Fruit fly (Drosophila melanogaster) whole organism, embryonic: ENCODE measurements around the gene Schip1.
A peak's percentile ranks its signal among the peaks of the same experiment; 100 is the strongest.

Experiments used
- Abd-B ChIP-seq: fragments of 200-800 bp; sonication (Bioruptor generic); optimal IDR thresholded peaks from 2 replicates; lab custom pipeline; 2018; ENCODE audit warnings: missing biosample characterization, mild to moderate bottlenecking, missing genetic modification characterization, moderate library complexity
- C15 ChIP-seq: fragments of 200-800 bp; sonication (Bioruptor generic); IDR thresholded peaks from 3 replicates; pipeline ENCODE4 v1.3.6; 2022; ENCODE audit warnings: missing biosample characterization, missing genetic modification characterization
- CG10565 ChIP-seq: fragments of 200-800 bp; sonication (Bioruptor generic); optimal IDR thresholded peaks from 3 replicates; lab custom pipeline; 2016; ENCODE audit warnings: missing biosample characterization, mild to moderate bottlenecking, missing genetic modification characterization
- CG12071 ChIP-seq: fragments of 200-800 bp; sonication (Bioruptor generic); optimal IDR thresholded peaks from 3 replicates; lab custom pipeline; 2018; ENCODE audit warnings: missing biosample characterization, mild to moderate bottlenecking, missing genetic modification characterization
- CG12659 ChIP-seq: fragments of 200-800 bp; sonication (Bioruptor generic); optimal IDR thresholded peaks from 3 replicates; lab custom pipeline; 2017; ENCODE audit warnings: mild to moderate bottlenecking, missing biosample characterization, missing genetic modification reagents, missing genetic modification characterization
- CG12942 ChIP-seq: fragments of 200-800 bp; sonication (Bioruptor generic); optimal IDR thresholded peaks from 3 replicates; lab custom pipeline; 2016; ENCODE audit warnings: missing biosample characterization, missing genetic modification characterization
- CG14710 ChIP-seq: fragments of 200-800 bp; sonication (Bioruptor generic); optimal IDR thresholded peaks from 3 replicates; lab custom pipeline; 2019; ENCODE audit warnings: missing biosample characterization, mild to moderate bottlenecking, missing genetic modification characterization, moderate library complexity
- CG15011 ChIP-seq: fragments of 200-800 bp; sonication (Bioruptor generic); optimal IDR thresholded peaks from 3 replicates; lab custom pipeline; 2018; ENCODE audit warnings: missing biosample characterization, mild to moderate bottlenecking, missing genetic modification characterization
- CG15696 ChIP-seq: fragments of 200-800 bp; sonication (Bioruptor generic); optimal IDR thresholded peaks from 2 replicates; lab custom pipeline; 2019; ENCODE audit warnings: missing biosample characterization, mild to moderate bottlenecking, missing genetic modification characterization, moderate library complexity
- CG1602 ChIP-seq: fragments of 200-800 bp; sonication (Bioruptor generic); optimal IDR thresholded peaks from 3 replicates; lab custom pipeline; 2016; ENCODE audit warnings: missing biosample characterization, missing genetic modification characterization
- CG17328 ChIP-seq: fragments of 200-800 bp; sonication (Bioruptor generic); IDR thresholded peaks from 2 replicates; pipeline ENCODE4 v1.3.6; 2022; ENCODE audit warnings: missing biosample characterization, missing genetic modification characterization
- CG17359 ChIP-seq: fragments of 200-800 bp; sonication (Bioruptor generic); optimal IDR thresholded peaks from 3 replicates; lab custom pipeline; 2018; ENCODE audit warnings: missing biosample characterization, mild to moderate bottlenecking, missing genetic modification characterization, moderate library complexity
- CG17612 ChIP-seq: fragments of 200-800 bp; sonication (Bioruptor generic); IDR thresholded peaks from 2 replicates; pipeline ENCODE4 v1.3.6; 2022; ENCODE audit warnings: missing biosample characterization, missing genetic modification characterization
- CG18262 ChIP-seq: fragments of 200-800 bp; optimal IDR thresholded peaks from 3 replicates; lab custom pipeline; 2019; ENCODE audit warnings: missing biosample characterization, mild to moderate bottlenecking, missing genetic modification characterization, moderate library complexity
- CG2202 ChIP-seq: fragments of 200-800 bp; sonication (Bioruptor generic); optimal IDR thresholded peaks from 2 replicates; lab custom pipeline; 2018; ENCODE audit warnings: missing biosample characterization, mild to moderate bottlenecking, missing genetic modification characterization
- CG31365 ChIP-seq: fragments of 200-800 bp; sonication (Bioruptor generic); optimal IDR thresholded peaks from 2 replicates; lab custom pipeline; 2018; ENCODE audit warnings: missing biosample characterization, mild to moderate bottlenecking, missing genetic modification characterization
- CG32532 ChIP-seq: fragments of 200-800 bp; sonication (Bioruptor generic); IDR thresholded peaks from 2 replicates; pipeline ENCODE4 v1.3.6; 2022; ENCODE audit warnings: missing biosample characterization, missing genetic modification characterization
- CG32772 ChIP-seq: fragments of 200-800 bp; sonication (Bioruptor generic); IDR thresholded peaks from 2 replicates; pipeline ENCODE4 v1.3.6; 2022; ENCODE audit warnings: missing biosample characterization, missing genetic modification characterization
- CG33213 ChIP-seq: fragments of 200-800 bp; sonication (Bioruptor generic); optimal IDR thresholded peaks from 3 replicates; lab custom pipeline; 2016; ENCODE audit warnings: missing biosample characterization, missing genetic modification characterization
- CG3838 ChIP-seq: fragments of 200-800 bp; sonication (Bioruptor generic); optimal IDR thresholded peaks from 3 replicates; lab custom pipeline; 2016; ENCODE audit warnings: missing biosample characterization, missing genetic modification characterization
- CG6683 ChIP-seq: fragments of 200-800 bp; sonication (Bioruptor generic); optimal IDR thresholded peaks from 2 replicates; lab custom pipeline; 2017; ENCODE audit warnings: missing biosample characterization, mild to moderate bottlenecking, missing genetic modification characterization, missing genetic modification reagents
- CG6854 ChIP-seq: fragments of 200-800 bp; sonication (Bioruptor generic); optimal IDR thresholded peaks from 3 replicates; lab custom pipeline; 2017; ENCODE audit warnings: missing biosample characterization, mild to moderate bottlenecking, missing genetic modification characterization
- CG7745 ChIP-seq: fragments of 200-800 bp; sonication (Bioruptor generic); optimal IDR thresholded peaks from 2 replicates; lab custom pipeline; 2018; ENCODE audit warnings: missing biosample characterization, mild to moderate bottlenecking, missing genetic modification characterization, moderate library complexity
- CG8281 ChIP-seq: fragments of 200-800 bp; sonication (Bioruptor generic); optimal IDR thresholded peaks from 2 replicates; lab custom pipeline; 2018; ENCODE audit warnings: missing biosample characterization, mild to moderate bottlenecking, missing genetic modification characterization, moderate library complexity
- CG8290 ChIP-seq, 3 experiments: fragments of 200-800 bp; sonication (Bioruptor generic); optimal IDR thresholded peaks; 2 replicates each; lab custom pipeline; 2016 to 2019; ENCODE audit warnings: missing biosample characterization in 3 of 3, missing genetic modification characterization in 3 of 3, mild to moderate bottlenecking in 2 of 3, moderate library complexity in 1 of 3
- Dfd ChIP-seq, 2 experiments: fragments of >200 bp; optimal IDR thresholded peaks; 2 replicates each; lab custom pipeline; 2017; ENCODE audit warnings: missing biosample characterization in 2 of 2, missing genetic modification characterization in 2 of 2
- Dip3 ChIP-seq: fragments of 200-800 bp; sonication (Bioruptor generic); optimal IDR thresholded peaks from 3 replicates; lab custom pipeline; 2016; ENCODE audit warnings: missing biosample characterization, missing genetic modification characterization
- Fer2 ChIP-seq: fragments of 200-800 bp; sonication (Bioruptor generic); optimal IDR thresholded peaks from 2 replicates; lab custom pipeline; 2018; ENCODE audit warnings: missing biosample characterization, mild to moderate bottlenecking, missing genetic modification characterization, moderate library complexity
- Gug ChIP-seq: fragments of 200-800 bp; sonication (Bioruptor generic); IDR thresholded peaks from 4 replicates; pipeline ENCODE4 v1.3.6; 2022; ENCODE audit warnings: missing biosample characterization, missing genetic modification characterization
- MESR4 ChIP-seq: fragments of 200-800 bp; sonication (Bioruptor generic); optimal IDR thresholded peaks from 2 replicates; lab custom pipeline; 2018; ENCODE audit warnings: missing biosample characterization, mild to moderate bottlenecking, missing genetic modification characterization, moderate library complexity
- MTF-1 ChIP-seq: fragments of 200-800 bp; sonication (Bioruptor generic); optimal IDR thresholded peaks from 2 replicates; lab custom pipeline; 2018; ENCODE audit warnings: missing biosample characterization, mild to moderate bottlenecking, missing genetic modification characterization, borderline replicate concordance
- Mad ChIP-seq: fragments of 200-800 bp; sonication (Bioruptor generic); optimal IDR thresholded peaks from 2 replicates; lab custom pipeline; 2016; ENCODE audit warnings: missing biosample characterization, missing genetic modification characterization
- Taf1 ChIP-seq: fragments of 200-800 bp; sonication (Bioruptor generic); IDR thresholded peaks from 2 replicates; pipeline ENCODE4 v1.3.6; 2022; ENCODE audit warnings: missing biosample characterization, missing genetic modification characterization
- Xrp1 ChIP-seq: fragments of 200-800 bp; sonication (Bioruptor generic); IDR thresholded peaks from 2 replicates; pipeline ENCODE4 v1.3.6; 2022; ENCODE audit warnings: missing biosample characterization, missing genetic modification characterization
- amos ChIP-seq: fragments of 200-800 bp; sonication (Bioruptor generic); IDR thresholded peaks from 2 replicates; pipeline ENCODE4 v1.3.6; 2022; ENCODE audit warnings: missing biosample characterization, missing genetic modification characterization; ENCODE audit not compliant: partially characterized antibody
- ase ChIP-seq: fragments of 200-800 bp; sonication (Bioruptor generic); IDR thresholded peaks from 3 replicates; pipeline ENCODE4 v1.3.6; 2022; ENCODE audit warnings: missing biosample characterization, missing genetic modification characterization
- bbx ChIP-seq: fragments of 200-800 bp; sonication (Bioruptor generic); IDR thresholded peaks from 2 replicates; pipeline ENCODE4 v1.3.6; 2022; ENCODE audit warnings: missing biosample characterization, missing genetic modification characterization; ENCODE audit not compliant: partially characterized antibody
- ci ChIP-seq: fragments of 200-800 bp; sonication (Bioruptor generic); IDR thresholded peaks from 3 replicates; pipeline ENCODE4 v1.3.6; 2022; ENCODE audit warnings: missing biosample characterization, missing genetic modification characterization
- dati ChIP-seq: fragments of 200-800 bp; sonication (Bioruptor generic); IDR thresholded peaks from 2 replicates; pipeline ENCODE4 v1.3.6; 2022; ENCODE audit warnings: missing biosample characterization, missing genetic modification characterization
- eyg ChIP-seq: fragments of 200-800 bp; sonication (Bioruptor generic); optimal IDR thresholded peaks from 3 replicates; lab custom pipeline; 2016; ENCODE audit warnings: missing biosample characterization, missing genetic modification characterization
- h ChIP-seq: fragments of >200 bp; optimal IDR thresholded peaks from 2 replicates; lab custom pipeline; 2017
- her ChIP-seq: fragments of 200-800 bp; sonication (Bioruptor generic); optimal IDR thresholded peaks from 2 replicates; lab custom pipeline; 2016; ENCODE audit warnings: missing biosample characterization, missing genetic modification characterization
- jigr1 ChIP-seq: fragments of 200-800 bp; sonication (Bioruptor generic); IDR thresholded peaks from 3 replicates; pipeline ENCODE4 v1.3.6; 2022; ENCODE audit warnings: missing biosample characterization, missing genetic modification characterization
- kni ChIP-seq: fragments of 200-800 bp; sonication (Bioruptor generic); optimal IDR thresholded peaks from 3 replicates; lab custom pipeline; 2017; ENCODE audit warnings: mild to moderate bottlenecking, missing biosample characterization, missing genetic modification reagents, missing genetic modification characterization
- knrl ChIP-seq: fragments of 200-800 bp; sonication (Bioruptor generic); IDR thresholded peaks from 3 replicates; pipeline ENCODE4 v1.3.6; 2022; ENCODE audit warnings: missing biosample characterization, missing genetic modification characterization; ENCODE audit not compliant: partially characterized antibody
- nerfin-2 ChIP-seq: fragments of 200-800 bp; sonication (Bioruptor generic); IDR thresholded peaks from 2 replicates; pipeline ENCODE4 v1.3.6; 2022; ENCODE audit warnings: missing biosample characterization, missing genetic modification characterization; ENCODE audit not compliant: partially characterized antibody
- pfk ChIP-seq: fragments of 200-800 bp; sonication (Bioruptor generic); optimal IDR thresholded peaks from 2 replicates; lab custom pipeline; 2018; ENCODE audit warnings: missing biosample characterization, mild to moderate bottlenecking, missing genetic modification characterization, moderate library complexity
- stc ChIP-seq: fragments of 200-800 bp; sonication (Bioruptor generic); IDR thresholded peaks from 2 replicates; pipeline ENCODE4 v1.3.6; 2022; ENCODE audit warnings: missing biosample characterization, missing genetic modification characterization
- trh ChIP-seq: fragments of 200-800 bp; sonication (Bioruptor generic); optimal IDR thresholded peaks from 2 replicates; lab custom pipeline; 2016; ENCODE audit warnings: missing biosample characterization, missing genetic modification characterization

Gene Schip1

dm6 chr2L:10375464-10376236 lies 44.7 kb upstream of the Schip1 start, which contains the start of the genes CG33303 and dpr19 (continued):
- no peak; the same call in 1 of the 2 replicates for TF ChIP-seq amos (GFP tag; lab: Robert Waterston, UW)
- TF ChIP-seq h, result no peak
- TF ChIP-seq CG31365 (tag; lab: Kevin White, UChicago), result no peak
- no peak for TF ChIP-seq CG17612 (GFP tag; lab: Robert Waterston, UW)
- TF ChIP-seq eyg (GFP tag; lab: Kevin White, UChicago), result no peak
- no peak for TF ChIP-seq kni (GFP tag; lab: Kevin White, UChicago)
- TF ChIP-seq CG10565 (GFP tag; lab: Kevin White, UChicago), result no peak
- no peak for TF ChIP-seq knrl
- TF ChIP-seq CG12071 (GFP tag; lab: Kevin White, UChicago), result no peak
- TF ChIP-seq CG12659, result peak; percentile 86
- peak; percentile 73; the same call in 2 of the 3 replicates for TF ChIP-seq ci (GFP tag; lab: Robert Waterston, UW)
- TF ChIP-seq trh (GFP tag; lab: Kevin White, UChicago), result peak; percentile 19
- TF ChIP-seq C15 (GFP tag; lab: Robert Waterston, UW), result no peak
- TF ChIP-seq CG1602, result peak; percentile 52
- TF ChIP-seq Dip3 (GFP tag; lab: Kevin White, UChicago), result no peak
- TF ChIP-seq CG7745 (tag; lab: Kevin White, UChicago), result peak; percentile 3
- TF ChIP-seq nerfin-2 (GFP tag; lab: Robert Waterston, UW), result no peak
- TF ChIP-seq pfk, result peak; percentile 61
- TF ChIP-seq CG6683 (GFP tag; lab: Kevin White, UChicago), result peak; percentile 68
- TF ChIP-seq Mad (GFP tag; lab: Kevin White, UChicago), result no peak
- TF ChIP-seq CG14710, result peak; percentile 90
- TF ChIP-seq CG12942 (GFP tag; lab: Kevin White, UChicago), result peak; percentile 38
- TF ChIP-seq CG17328 (GFP tag; lab: Robert Waterston, UW), result peak; percentile 79
- TF ChIP-seq Dfd (GFP tag; optimal IDR thresholded peaks at IDR 0.05; lab: Kevin White, UChicago), result no peak
- no peak for TF ChIP-seq MTF-1
- TF ChIP-seq bbx (GFP tag; lab: Robert Waterston, UW), result 0 out of 2 replicates have a peak, but pooled peaks have one; percentile 19
- TF ChIP-seq CG6854 (GFP tag; lab: Kevin White, UChicago), result peak; percentile 66
- TF ChIP-seq CG15696 (tag; lab: Kevin White, UChicago), result peak; percentile 79
- TF ChIP-seq MESR4 (GFP tag; lab: Kevin White, UChicago), result peak; percentile 89
- TF ChIP-seq CG8290 (GFP tag; optimal IDR thresholded peaks at IDR 0.05; lab: Kevin White, UChicago), result peak; percentile 73
- no peak for TF ChIP-seq CG8290 (tag; optimal IDR thresholded peaks at IDR 0.05; lab: Kevin White, UChicago)
- TF ChIP-seq her, result no peak
- TF ChIP-seq CG2202, result peak; percentile 63
- peak; percentile 84 for TF ChIP-seq CG17359 (tag; lab: Kevin White, UChicago)
- TF ChIP-seq jigr1 (GFP tag; lab: Robert Waterston, UW), result no peak
- peak; percentile 89 for TF ChIP-seq CG18262 (tag; lab: Kevin White, UChicago)
- TF ChIP-seq Fer2 (tag; lab: Kevin White, UChicago), result peak; percentile 48
- no peak for TF ChIP-seq CG33213
- no peak for TF ChIP-seq Abd-B (GFP tag; lab: Kevin White, UChicago)
- TF ChIP-seq Taf1 (GFP tag; lab: Robert Waterston, UW), result peak; percentile 20; the same call in 1 of the 2 replicates
- peak; percentile 4 for TF ChIP-seq CG8281
- TF ChIP-seq dati (GFP tag; lab: Robert Waterston, UW), result no peak
- TF ChIP-seq ase (GFP tag; lab: Robert Waterston, UW), result no peak
- peak; percentile 47 for TF ChIP-seq CG32772 (GFP tag; lab: Robert Waterston, UW)
- peak; percentile 74 for TF ChIP-seq stc
- TF ChIP-seq Gug (GFP tag; lab: Robert Waterston, UW), result no peak
- peak; percentile 49 for TF ChIP-seq CG15011 (GFP tag; lab: Kevin White, UChicago)
- TF ChIP-seq CG3838 (GFP tag; lab: Kevin White, UChicago), result no peak
- peak; percentile 76 for TF ChIP-seq Xrp1
- TF ChIP-seq CG32532 (GFP tag; lab: Robert Waterston, UW), result peak; percentile 82
